Fruit fly (Drosophila melanogaster): ENCODE data around the gene CG7920.

Gene CG7920

dm6 chr3R:30021009-30021408 is 5.9 kb upstream of the CG7920 start (continued):
- TF ChIP-seq CG4328 (GFP tag; optimal IDR thresholded peaks at IDR 0.05) (no peak), lmd (GFP tag; IDR thresholded peaks at IDR 0.05) (peak; percentile 30; the same call in 1 of the 2 replicates), slou (GFP tag; optimal IDR thresholded peaks at IDR 0.05) (no peak), jigr1 (GFP tag; IDR thresholded peaks at IDR 0.05) (0 out of 3 replicates have a peak, but pooled peaks have one; percentile 21), disco-r (GFP tag; optimal IDR thresholded peaks at IDR 0.05) (no peak), gcm (GFP tag; optimal IDR thresholded peaks at IDR 0.05) (no peak), CG11456 (GFP tag; IDR thresholded peaks at IDR 0.05) (no peak), Stat92E (GFP tag; optimal IDR thresholded peaks at IDR 0.05) (no peak), CG1233 (GFP tag; optimal IDR thresholded peaks at IDR 0.05) (no peak), CG7987 (GFP tag; optimal IDR thresholded peaks at IDR 0.05) (no peak), Tbp (GFP tag; optimal IDR thresholded peaks at IDR 0.05) (no peak), Dek (tag; optimal IDR thresholded peaks at IDR 0.05) (peak; percentile 8), Six4 (GFP tag; optimal IDR thresholded peaks at IDR 0.05) (no peak), CG12942 (GFP tag; optimal IDR thresholded peaks at IDR 0.05) (no peak), ase (GFP tag; IDR thresholded peaks at IDR 0.05) (no peak), CG12299 (tag; optimal IDR thresholded peaks at IDR 0.05) (no peak), klu (GFP tag; IDR thresholded peaks at IDR 0.05) (no peak), fu2 (GFP tag; optimal IDR thresholded peaks at IDR 0.05) (no peak), Hsf (GFP tag; optimal IDR thresholded peaks at IDR 0.05) (no peak), Rfx (GFP tag; IDR thresholded peaks at IDR 0.05) (peak; percentile 47), CG10654 (GFP tag; optimal IDR thresholded peaks at IDR 0.05) (no peak), CG17385 (GFP tag; optimal IDR thresholded peaks at IDR 0.05) (no peak), HmgD (GFP tag; optimal IDR thresholded peaks at IDR 0.05) (no peak), pho (GFP tag; optimal IDR thresholded peaks at IDR 0.05) (no peak), Hmr (GFP tag; optimal IDR thresholded peaks at IDR 0.05) (no peak), grau (tag; optimal IDR thresholded peaks at IDR 0.05) (peak; percentile 23), CG30403 (GFP tag; optimal IDR thresholded peaks at IDR 0.05) (peak; percentile 44), tap (tag; optimal IDR thresholded peaks at IDR 0.05) (no peak), CG7839 (tag; optimal IDR thresholded peaks at IDR 0.05) (peak; percentile 22), CG12391 (tag; optimal IDR thresholded peaks at IDR 0.05) (peak; percentile 30), CG34422 (GFP tag; IDR thresholded peaks at IDR 0.05) (no peak), CoRest (tag; optimal IDR thresholded peaks at IDR 0.05) (peak; percentile 6), h (optimal IDR thresholded peaks at IDR 0.05) (no peak), CG14667 (GFP tag; IDR thresholded peaks at IDR 0.05) (no peak), Dip2 (GFP tag; IDR thresholded peaks at IDR 0.05) (no peak), CG7928 (GFP tag; optimal IDR thresholded peaks at IDR 0.05) (no peak), CG1647 (GFP tag; optimal IDR thresholded peaks at IDR 0.05) (no peak), D (optimal IDR thresholded peaks at IDR 0.05) (no peak), D (GFP tag; optimal IDR thresholded peaks at IDR 0.05) (peak; percentile 17), p53 (GFP tag; optimal IDR thresholded peaks at IDR 0.05) (no peak), NFAT (GFP tag; IDR thresholded peaks at IDR 0.05) (no peak), az2 (GFP tag; optimal IDR thresholded peaks at IDR 0.05) (peak; percentile 3), CG30431 (GFP tag; optimal IDR thresholded peaks at IDR 0.05) (no peak), HLH3B (GFP tag; IDR thresholded peaks at IDR 0.05) (0 out of 2 replicates have a peak, but pooled peaks have one; percentile 8), CG4730 (GFP tag; IDR thresholded peaks at IDR 0.05) (0 out of 2 replicates have a peak, but pooled peaks have one; percentile 27), exex (tag; optimal IDR thresholded peaks at IDR 0.05) (no peak), CG8359 (GFP tag; optimal IDR thresholded peaks at IDR 0.05; ENCODE audit: borderline replicate concordance) (no peak), jumu (GFP tag; optimal IDR thresholded peaks at IDR 0.05) (no peak), sisA (GFP tag; IDR thresholded peaks at IDR 0.05) (peak; percentile 29; the same call in 1 of the 2 replicates), CG34376 (GFP tag; optimal IDR thresholded peaks at IDR 0.05) (no peak), CG14710 (tag; optimal IDR thresholded peaks at IDR 0.05) (peak; percentile 2), CG13296 (GFP tag; optimal IDR thresholded peaks at IDR 0.05) (no peak)
